Worm (Caenorhabditis elegans) whole organism, young adult: ENCODE measurements around the gene klp-4.

ENCODE experiments used
- B0336.3 ChIP-seq: fragments of 200-800 bp; sonication (Bioruptor generic); IDR thresholded peaks from 2 replicates; pipeline ENCODE4 v1.3.6; 2022; ENCODE audit warnings: missing genetic modification characterization, missing compliant biosample characterization
- F23B12.7 ChIP-seq: sonication (generic microtip); optimal IDR thresholded peaks from 2 replicates; lab custom pipeline; 2017; ENCODE audit warnings: missing genetic modification characterization, mild to moderate bottlenecking, missing compliant biosample characterization, antibody characterized with exemption, moderate library complexity; ENCODE audit not compliant: insufficient read depth
- F52B5.7 ChIP-seq: sonication (generic microtip); optimal IDR thresholded peaks from 2 replicates; lab custom pipeline; 2016; ENCODE audit warnings: mild to moderate bottlenecking, missing genetic modification characterization, missing compliant biosample characterization
- K11D2.4 ChIP-seq: fragments of 200-800 bp; sonication (Bioruptor generic); IDR thresholded peaks from 2 replicates; pipeline ENCODE4 v1.3.6; 2022; ENCODE audit warnings: missing genetic modification reagents, missing genetic modification characterization, missing compliant biosample characterization
- K12H6.12 ChIP-seq: fragments of 200-800 bp; sonication (Bioruptor generic); optimal IDR thresholded peaks from 2 replicates; lab custom pipeline; 2018; ENCODE audit warnings: mild to moderate bottlenecking, missing genetic modification characterization, missing compliant biosample characterization
- akir-1 ChIP-seq: fragments of 200-800 bp; sonication (Bioruptor generic); optimal IDR thresholded peaks from 2 replicates; lab custom pipeline; 2018; ENCODE audit warnings: mild to moderate bottlenecking, missing genetic modification characterization, moderate library complexity, missing compliant biosample characterization
- attf-5 ChIP-seq: fragments of 200-800 bp; sonication (Bioruptor generic); optimal IDR thresholded peaks from 2 replicates; lab custom pipeline; 2018; ENCODE audit warnings: mild to moderate bottlenecking, missing genetic modification characterization, missing compliant biosample characterization
- cebp-1 ChIP-seq, 2 experiments: fragments of 200-800 bp in 1 of 2; sonication (Bioruptor generic) in 1 of 2; sonication (generic microtip) in 1 of 2; IDR thresholded peaks in 1 of 2; optimal IDR thresholded peaks in 1 of 2; 2 replicates each; pipeline versions ENCODE4 v1.3.6 to Lab custom; 2017 to 2022; ENCODE audit warnings: missing compliant biosample characterization in 2 of 2, missing genetic modification characterization in 2 of 2, mild to moderate bottlenecking in 1 of 2, missing genetic modification reagents in 1 of 2, moderate library complexity in 1 of 2
- ceh-100 ChIP-seq: fragments of 200-800 bp; sonication (Bioruptor generic); IDR thresholded peaks from 2 replicates; pipeline ENCODE4 v1.3.6; 2022; ENCODE audit warnings: missing genetic modification reagents, missing genetic modification characterization, missing compliant biosample characterization
- dpl-1 ChIP-seq: fragments of 150-350 bp; optimal IDR thresholded peaks from 2 replicates; lab custom pipeline; 2014; ENCODE audit warnings: missing biosample characterization, missing genetic modification reagents, missing genetic modification characterization
- fkh-3 ChIP-seq: sonication (generic microtip); optimal IDR thresholded peaks from 2 replicates; lab custom pipeline; 2016; ENCODE audit warnings: mild to moderate bottlenecking, missing genetic modification characterization, missing compliant biosample characterization
- hlh-26 ChIP-seq: fragments of 200-800 bp; sonication (Bioruptor generic); conservative IDR thresholded peaks from 2 replicates; pipeline ENCODE4 v1.3.6; 2022; ENCODE audit warnings: missing genetic modification reagents, missing genetic modification characterization, missing compliant biosample characterization
- hsf-1 ChIP-seq: fragments of 200-800 bp; sonication (Bioruptor generic); IDR thresholded peaks from 2 replicates; pipeline ENCODE4 v1.3.6; 2022; ENCODE audit warnings: missing genetic modification reagents, missing genetic modification characterization, missing compliant biosample characterization
- lin-35 ChIP-seq, 3 experiments: fragments of 150-350 bp in 2 of 3; sonication (generic microtip) in 1 of 3; optimal IDR thresholded peaks; 2 replicates each; lab custom pipeline; 2014 to 2018; ENCODE audit warnings: missing biosample characterization in 3 of 3, missing genetic modification characterization in 3 of 3, missing genetic modification reagents in 3 of 3
- lsy-27 ChIP-seq: sonication (generic microtip); optimal IDR thresholded peaks from 2 replicates; lab custom pipeline; 2017; ENCODE audit warnings: missing genetic modification characterization, mild to moderate bottlenecking, missing compliant biosample characterization, antibody characterized with exemption, missing genotype, borderline replicate concordance; ENCODE audit not compliant: insufficient read depth
- madf-6 ChIP-seq: fragments of 200-800 bp; sonication (Bioruptor generic); IDR thresholded peaks from 2 replicates; pipeline ENCODE4 v1.3.6; 2022; ENCODE audit warnings: missing genetic modification reagents, missing genetic modification characterization, missing compliant biosample characterization
- mes-4 ChIP-seq: sonication (generic microtip); optimal IDR thresholded peaks from 2 replicates; lab custom pipeline; 2016; ENCODE audit warnings: missing genotype, missing genetic modification characterization, missing compliant biosample characterization
- nhr-120 ChIP-seq: fragments of 200-800 bp; sonication (Bioruptor generic); IDR thresholded peaks from 2 replicates; pipeline ENCODE4 v1.3.6; 2022; ENCODE audit warnings: missing genetic modification characterization, missing compliant biosample characterization
- nhr-179 ChIP-seq: sonication (generic microtip); optimal IDR thresholded peaks from 2 replicates; lab custom pipeline; 2016; ENCODE audit warnings: mild to moderate bottlenecking, missing genetic modification characterization, missing compliant biosample characterization
- nhr-27 ChIP-seq: fragments of 200-800 bp; sonication (Bioruptor generic); optimal IDR thresholded peaks from 2 replicates; lab custom pipeline; 2018; ENCODE audit warnings: mild to moderate bottlenecking, missing genetic modification characterization, moderate library complexity, missing compliant biosample characterization
- pha-4 ChIP-seq: fragments of 150-350 bp; sonication (generic microtip); optimal IDR thresholded peaks from 2 replicates; lab custom pipeline; 2014; ENCODE audit warnings: missing biosample characterization, missing genetic modification reagents, missing genetic modification characterization
- rcor-1 ChIP-seq: fragments of 200-800 bp; sonication (Bioruptor generic); IDR thresholded peaks from 2 replicates; pipeline ENCODE4 v1.3.6; 2022; ENCODE audit warnings: missing genetic modification reagents, missing genetic modification characterization, missing compliant biosample characterization
- sea-2 ChIP-seq: fragments of 200-800 bp; sonication (Bioruptor generic); IDR thresholded peaks from 2 replicates; pipeline ENCODE4 v1.3.6; 2022; ENCODE audit warnings: missing genetic modification characterization, missing compliant biosample characterization
- snpc-4 ChIP-seq, 5 experiments: fragments of 150-350 bp in 1 of 5; sonication (generic microtip) in 4 of 5; optimal IDR thresholded peaks; 2 replicates each; lab custom pipeline; 2014 to 2018; ENCODE audit warnings: missing genetic modification characterization in 5 of 5, missing biosample characterization in 3 of 5, antibody characterized with exemption in 2 of 5, mild to moderate bottlenecking in 2 of 5, missing compliant biosample characterization in 2 of 5, missing genotype in 2 of 5, moderate library complexity in 2 of 5, missing genetic modification reagents in 1 of 5
- somi-1 ChIP-seq: fragments of 200-800 bp; sonication (Bioruptor generic); optimal IDR thresholded peaks from 2 replicates; lab custom pipeline; 2018; ENCODE audit warnings: mild to moderate bottlenecking, missing genetic modification characterization, missing compliant biosample characterization
- tbp1 ChIP-seq: fragments of 200-800 bp; sonication (Bioruptor generic); optimal IDR thresholded peaks from 2 replicates; lab custom pipeline; 2018; ENCODE audit warnings: mild to moderate bottlenecking, missing genetic modification characterization, missing compliant biosample characterization
- zfh-2 ChIP-seq: fragments of 200-800 bp; sonication (Bioruptor generic); conservative IDR thresholded peaks from 2 replicates; pipeline ENCODE4 v1.3.6; 2022; ENCODE audit warnings: missing genetic modification reagents, missing genetic modification characterization, missing compliant biosample characterization
- ztf-22 ChIP-seq: fragments of 200-800 bp; sonication (Bioruptor generic); optimal IDR thresholded peaks from 2 replicates; lab custom pipeline; 2018; ENCODE audit warnings: mild to moderate bottlenecking, missing genetic modification characterization, moderate library complexity, missing compliant biosample characterization
- ztf-25 ChIP-seq: fragments of 200-800 bp; sonication (Bioruptor generic); IDR thresholded peaks from 2 replicates; pipeline ENCODE4 v1.3.6; 2022; ENCODE audit warnings: missing genetic modification reagents, missing genetic modification characterization, missing compliant biosample characterization
- ztf-26 ChIP-seq: sonication (generic microtip); optimal IDR thresholded peaks from 2 replicates; lab custom pipeline; 2017; ENCODE audit warnings: missing genetic modification characterization, missing compliant biosample characterization
- ztf-28 ChIP-seq: fragments of 200-800 bp; sonication (Bioruptor generic); IDR thresholded peaks from 2 replicates; pipeline ENCODE4 v1.3.6; 2022; ENCODE audit warnings: missing genetic modification reagents, missing genetic modification characterization, missing compliant biosample characterization
- ztf-3 ChIP-seq: fragments of 200-800 bp; sonication (Bioruptor generic); optimal IDR thresholded peaks from 2 replicates; lab custom pipeline; 2018; ENCODE audit warnings: mild to moderate bottlenecking, missing genetic modification characterization, missing compliant biosample characterization

The klp-4 gene

DNA sequence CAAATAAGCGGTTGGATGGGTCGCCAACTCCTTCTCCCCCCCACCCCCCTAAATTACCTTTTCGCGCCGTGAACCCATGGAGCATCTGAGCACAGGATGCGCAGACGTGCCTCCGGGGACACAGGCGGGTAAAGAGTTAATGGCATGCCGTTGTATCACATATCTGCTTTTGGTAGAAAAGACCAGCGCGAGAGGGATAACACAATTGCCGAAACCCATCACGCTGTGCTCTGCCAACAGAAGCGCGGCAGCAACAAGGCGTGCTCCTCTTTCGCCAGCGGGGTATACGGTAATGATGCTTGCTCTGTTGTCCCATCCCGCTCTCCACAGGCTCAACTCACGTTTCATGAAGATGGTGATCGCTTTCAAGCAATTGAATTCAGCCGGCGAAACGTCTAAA, 18.8 kb upstream of the klp-4 start:
- TF ChIP-seq lin-35 (GFP tag; optimal IDR thresholded peaks at IDR 0.05; lab: Kevin White, UChicago) (no peak), hlh-26 (GFP tag; lab: Robert Waterston, UW) (no peak), sea-2 (GFP tag; lab: Robert Waterston, UW) (no peak), zfh-2 (GFP tag; lab: Robert Waterston, UW) (peak; percentile 80)

- TF ChIP-seq zfh-2 (GFP tag; lab: Robert Waterston, UW) (peak; percentile 20; the same call in 1 of the 2 replicates), K12H6.12 (peak; percentile 29), cebp-1 (GFP tag; IDR thresholded peaks at IDR 0.05; lab: Robert Waterston, UW) (no peak), cebp-1 (tag; optimal IDR thresholded peaks at IDR 0.05; lab: Kevin White, UChicago) (no peak), ztf-25 (GFP tag; lab: Robert Waterston, UW) (no peak)
Observed at ce11 chrX:3191353-3192065, 13.0 kb upstream of the klp-4 start.

- TF ChIP-seq attf-5 (GFP tag; lab: Kevin White, UChicago) = no peak
- no peak for TF ChIP-seq madf-6 (GFP tag; lab: Robert Waterston, UW)
- no peak for TF ChIP-seq ztf-22
- no peak for TF ChIP-seq rcor-1 (GFP tag; lab: Robert Waterston, UW)
- no peak for TF ChIP-seq ztf-28 (GFP tag; lab: Robert Waterston, UW)
- TF ChIP-seq nhr-179 (tag; lab: Kevin White, UChicago) = no peak
- no peak for TF ChIP-seq ztf-3
- no peak for TF ChIP-seq mes-4 (tag; lab: Kevin White, UChicago)
- TF ChIP-seq ztf-26 = no peak
Observed at ce11 chrX:3190193-3190592, 11.7 kb upstream of the klp-4 start.

ce11 chrX:3184649-3185048, 6.1 kb upstream of the klp-4 start:
- TF ChIP-seq fkh-3 (no peak), akir-1 (no peak), hsf-1 (GFP tag; lab: Robert Waterston, UW) (no peak), K11D2.4 (GFP tag; lab: Robert Waterston, UW) (no peak), ceh-100 (GFP tag; lab: Robert Waterston, UW) (no peak), snpc-4 (GFP tag; optimal IDR thresholded peaks at IDR 0.05; lab: Kevin White, UChicago) (no peak), snpc-4 (tag; optimal IDR thresholded peaks at IDR 0.05; lab: Kevin White, UChicago) (no peak), pha-4 (tag; lab: Kevin White, UChicago) (no peak), madf-6 (GFP tag; lab: Robert Waterston, UW) (no peak), dpl-1 (GFP tag; lab: Kevin White, UChicago) (no peak), ztf-22 (no peak), nhr-27 (tag; lab: Kevin White, UChicago) (no peak), B0336.3 (no peak), somi-1 (GFP tag; lab: Kevin White, UChicago) (no peak), nhr-120 (GFP tag; lab: Robert Waterston, UW) (no peak), lin-35 (GFP tag; optimal IDR thresholded peaks at IDR 0.05; lab: Kevin White, UChicago) (no peak), lsy-27 (tag; lab: Kevin White, UChicago) (no peak), F23B12.7 (no peak), tbp1 (GFP tag; lab: Kevin White, UChicago) (no peak), F52B5.7 (tag; lab: Kevin White, UChicago) (no peak)
